Worm (Caenorhabditis elegans): ENCODE results near the gene ddl-2.

Gene ddl-2

ce11 chrII:13508607-13509006 lies 38.8 kb downstream of the ddl-2 start:
- TF ChIP-seq T22C8.4 (GFP tag; IDR thresholded peaks at IDR 0.05) (no peak), ref-1 (GFP tag; conservative IDR thresholded peaks at IDR 0.05) (no peak), klf-2 (GFP tag; conservative IDR thresholded peaks at IDR 0.05) (no peak), cog-1 (tag; optimal IDR thresholded peaks at IDR 0.05) (no peak), med-1 (GFP tag; optimal IDR thresholded peaks at IDR 0.05; ENCODE audit: insufficient read depth) (no peak), ztf-23 (GFP tag; IDR thresholded peaks at IDR 0.05) (no peak), flt-1 (GFP tag; IDR thresholded peaks at IDR 0.05) (no peak), tab-1 (GFP tag; IDR thresholded peaks at IDR 0.05) (no peak), ztf-29 (GFP tag; IDR thresholded peaks at IDR 0.05) (no peak)

- TF ChIP-seq ref-1 (GFP tag; conservative IDR thresholded peaks at IDR 0.05) = no peak
- TF ChIP-seq klf-2 (GFP tag; conservative IDR thresholded peaks at IDR 0.05) = no peak
- TF ChIP-seq ztf-23 (GFP tag; IDR thresholded peaks at IDR 0.05) = no peak
- TF ChIP-seq flt-1 (GFP tag; IDR thresholded peaks at IDR 0.05) = no peak
- no peak for TF ChIP-seq tab-1 (GFP tag; IDR thresholded peaks at IDR 0.05)
- no peak for TF ChIP-seq T22C8.4 (GFP tag; IDR thresholded peaks at IDR 0.05)
- TF ChIP-seq cog-1 (tag; optimal IDR thresholded peaks at IDR 0.05) = no peak
- no peak for TF ChIP-seq med-1 (GFP tag; optimal IDR thresholded peaks at IDR 0.05; ENCODE audit: insufficient read depth)
- TF ChIP-seq ztf-29 (GFP tag; IDR thresholded peaks at IDR 0.05) = no peak
Observed at ce11 chrII:13507535-13507934, 39.9 kb downstream of the ddl-2 start, which contains the start of gene nep-17. TSS of gene nep-17 (plus strand) at chrII:13507819.

ce11 chrII:13505977-13506568 lies 41.4 kb downstream of the ddl-2 start:
- TF ChIP-seq flt-1 (GFP tag; IDR thresholded peaks at IDR 0.05) (no peak), med-1 (GFP tag; optimal IDR thresholded peaks at IDR 0.05; ENCODE audit: insufficient read depth) (no peak), klf-2 (GFP tag; conservative IDR thresholded peaks at IDR 0.05) (no peak), ztf-23 (GFP tag; IDR thresholded peaks at IDR 0.05) (no peak), tab-1 (GFP tag; IDR thresholded peaks at IDR 0.05) (no peak), ztf-29 (GFP tag; IDR thresholded peaks at IDR 0.05) (no peak), cog-1 (tag; optimal IDR thresholded peaks at IDR 0.05) (no peak), ref-1 (GFP tag; conservative IDR thresholded peaks at IDR 0.05) (no peak), T22C8.4 (GFP tag; IDR thresholded peaks at IDR 0.05) (no peak)

ce11 chrII:13505386-13505785 lies 42.1 kb downstream of the ddl-2 start:
- TF ChIP-seq cog-1 (tag; optimal IDR thresholded peaks at IDR 0.05) (no peak), tab-1 (GFP tag; IDR thresholded peaks at IDR 0.05) (no peak), ztf-29 (GFP tag; IDR thresholded peaks at IDR 0.05) (no peak), ztf-23 (GFP tag; IDR thresholded peaks at IDR 0.05) (no peak), flt-1 (GFP tag; IDR thresholded peaks at IDR 0.05) (no peak), T22C8.4 (GFP tag; IDR thresholded peaks at IDR 0.05) (no peak)

- TF ChIP-seq ztf-29 (GFP tag; IDR thresholded peaks at IDR 0.05) (no peak), klf-2 (GFP tag; conservative IDR thresholded peaks at IDR 0.05) (no peak), T22C8.4 (GFP tag; IDR thresholded peaks at IDR 0.05) (no peak), cog-1 (tag; optimal IDR thresholded peaks at IDR 0.05) (no peak), flt-1 (GFP tag; IDR thresholded peaks at IDR 0.05) (no peak), ref-1 (GFP tag; conservative IDR thresholded peaks at IDR 0.05) (no peak), tab-1 (GFP tag; IDR thresholded peaks at IDR 0.05) (no peak), ztf-23 (GFP tag; IDR thresholded peaks at IDR 0.05) (no peak), med-1 (GFP tag; optimal IDR thresholded peaks at IDR 0.05; ENCODE audit: insufficient read depth) (no peak)
Observed at ce11 chrII:13503653-13504052, 43.8 kb downstream of the ddl-2 start, which contains the start of gene F54F11.1. TSS of gene F54F11.1 (plus strand) at chrII:13503953.

ce11 chrII:13501575-13501974 lies 45.9 kb downstream of the ddl-2 start, which contains the start of gene F45H10.5:
TSS of gene F45H10.5 (plus strand) at chrII:13501875.
- TF ChIP-seq ztf-29 (GFP tag; IDR thresholded peaks at IDR 0.05) (no peak), T22C8.4 (GFP tag; IDR thresholded peaks at IDR 0.05) (no peak), cog-1 (tag; optimal IDR thresholded peaks at IDR 0.05) (no peak), med-1 (GFP tag; optimal IDR thresholded peaks at IDR 0.05; ENCODE audit: insufficient read depth) (no peak), ztf-23 (GFP tag; IDR thresholded peaks at IDR 0.05) (no peak), tab-1 (GFP tag; IDR thresholded peaks at IDR 0.05) (no peak)

ce11 chrII:13500582-13500981 lies 46.9 kb downstream of the ddl-2 start:
- TF ChIP-seq ref-1 (GFP tag; conservative IDR thresholded peaks at IDR 0.05) (no peak), ztf-29 (GFP tag; IDR thresholded peaks at IDR 0.05) (no peak), tab-1 (GFP tag; IDR thresholded peaks at IDR 0.05) (no peak), ztf-23 (GFP tag; IDR thresholded peaks at IDR 0.05) (no peak), T22C8.4 (GFP tag; IDR thresholded peaks at IDR 0.05) (no peak), flt-1 (GFP tag; IDR thresholded peaks at IDR 0.05) (no peak), cog-1 (tag; optimal IDR thresholded peaks at IDR 0.05) (no peak), med-1 (GFP tag; optimal IDR thresholded peaks at IDR 0.05; ENCODE audit: insufficient read depth) (no peak), klf-2 (GFP tag; conservative IDR thresholded peaks at IDR 0.05) (no peak)

ce11 chrII:13495718-13496117 lies 51.7 kb downstream of the ddl-2 start, which contains the start of gene drr-1:
TSS of gene drr-1 (minus strand) at chrII:13495900.
- TF ChIP-seq T22C8.4 (GFP tag; IDR thresholded peaks at IDR 0.05) = no peak
- TF ChIP-seq med-1 (GFP tag; optimal IDR thresholded peaks at IDR 0.05; ENCODE audit: insufficient read depth) = no peak
- no peak for TF ChIP-seq klf-2 (GFP tag; conservative IDR thresholded peaks at IDR 0.05)
- no peak for TF ChIP-seq tab-1 (GFP tag; IDR thresholded peaks at IDR 0.05)
- TF ChIP-seq flt-1 (GFP tag; IDR thresholded peaks at IDR 0.05) = no peak

- TF ChIP-seq ztf-29 (GFP tag; IDR thresholded peaks at IDR 0.05) (no peak), flt-1 (GFP tag; IDR thresholded peaks at IDR 0.05) (no peak), cog-1 (tag; optimal IDR thresholded peaks at IDR 0.05) (no peak), ztf-23 (GFP tag; IDR thresholded peaks at IDR 0.05) (no peak), klf-2 (GFP tag; conservative IDR thresholded peaks at IDR 0.05) (no peak), ref-1 (GFP tag; conservative IDR thresholded peaks at IDR 0.05) (no peak), T22C8.4 (GFP tag; IDR thresholded peaks at IDR 0.05) (no peak)
Observed at ce11 chrII:13494762-13495161, 52.7 kb downstream of the ddl-2 start.

ce11 chrII:13494175-13494650 lies 53.2 kb downstream of the ddl-2 start, which contains the start of gene ndua-7:
TSS of gene ndua-7 (minus strand) at chrII:13494600.
- TF ChIP-seq ztf-23 (GFP tag; IDR thresholded peaks at IDR 0.05) = no peak
